Worm (Caenorhabditis elegans): ENCODE data around the gene T09F3.2.

The T09F3.2 gene

ce11 chrII:10402991-10403390 lies 12.0 kb downstream of the T09F3.2 start (continued):
- TF ChIP-seq tra-1 (GFP tag; IDR thresholded peaks at IDR 0.05) (peak; percentile 57; the same call in 1 of the 2 replicates), skn-1 (tag; optimal IDR thresholded peaks at IDR 0.05) (no peak), nhr-48 (tag; optimal IDR thresholded peaks at IDR 0.05) (no peak), ctbp-1 (GFP tag; IDR thresholded peaks at IDR 0.05) (no peak), T20F7.1 (GFP tag; optimal IDR thresholded peaks at IDR 0.05) (no peak), mxl-2 (GFP tag; conservative IDR thresholded peaks at IDR 0.05) (no peak), zip-2 (tag; optimal IDR thresholded peaks at IDR 0.05) (no peak), daf-19 (GFP tag; conservative IDR thresholded peaks at IDR 0.05) (no peak), pha-4 (GFP tag; IDR thresholded peaks at IDR 0.05) (no peak), pha-4 (tag; optimal IDR thresholded peaks at IDR 0.05) (no peak), nhr-6 (tag; optimal IDR thresholded peaks at IDR 0.05) (no peak), dmd-6 (GFP tag; IDR thresholded peaks at IDR 0.05) (peak; percentile 86), pqm-1 (tag; optimal IDR thresholded peaks at IDR 0.05) (peak; percentile 87), set-16 (GFP tag; IDR thresholded peaks at IDR 0.05) (no peak), hmg-1.1 (GFP tag; IDR thresholded peaks at IDR 0.05) (no peak), snpc-4 (tag; optimal IDR thresholded peaks at IDR 0.05) (no peak), unc-62 (GFP tag; optimal IDR thresholded peaks at IDR 0.05 in 1 of 2) (peak in 1 of 2 experiments; percentile 62), unc-62 (tag; optimal IDR thresholded peaks at IDR 0.05) (no peak), madf-5 (GFP tag; IDR thresholded peaks at IDR 0.05) (no peak), attf-4 (tag; optimal IDR thresholded peaks at IDR 0.05) (no peak), jun-1 (tag; optimal IDR thresholded peaks at IDR 0.05) (no peak), dve-1 (tag; optimal IDR thresholded peaks at IDR 0.05; ENCODE audit: insufficient read depth) (peak; percentile 47), nhr-25 (tag; optimal IDR thresholded peaks at IDR 0.05; ENCODE audit: borderline replicate concordance, insufficient read depth) (no peak), mdl-1 (tag; optimal IDR thresholded peaks at IDR 0.05) (no peak), F26F4.8 (GFP tag; conservative IDR thresholded peaks at IDR 0.05) (no peak), nhr-77 (tag; optimal IDR thresholded peaks at IDR 0.05) (no peak), sdz-12 (GFP tag; optimal IDR thresholded peaks at IDR 0.05) (no peak), F10B5.3 (tag; optimal IDR thresholded peaks at IDR 0.05) (no peak), lin-1 (GFP tag; IDR thresholded peaks at IDR 0.05) (no peak; the same call in 1 of the 2 replicates), fos-1 (tag; optimal IDR thresholded peaks at IDR 0.05) (no peak), nhr-102 (tag; optimal IDR thresholded peaks at IDR 0.05) (no peak), php-3 (GFP tag; IDR thresholded peaks at IDR 0.05) (no peak), hlh-30 (tag; optimal IDR thresholded peaks at IDR 0.05; ENCODE audit: insufficient read depth) (no peak)

- TF ChIP-seq saeg-2 (GFP tag; IDR thresholded peaks at IDR 0.05) (no peak), unc-62 (GFP tag; optimal IDR thresholded peaks at IDR 0.05 in 1 of 2) (no peak), unc-62 (tag; optimal IDR thresholded peaks at IDR 0.05) (no peak), Y105C5A.15 (GFP tag; IDR thresholded peaks at IDR 0.05) (no peak), zfp-2 (tag; optimal IDR thresholded peaks at IDR 0.05) (no peak), mxl-2 (GFP tag; conservative IDR thresholded peaks at IDR 0.05) (no peak), ama-1 (optimal IDR thresholded peaks at IDR 0.05) (no peak), nhr-11 (tag; optimal IDR thresholded peaks at IDR 0.05) (no peak), madf-5 (GFP tag; IDR thresholded peaks at IDR 0.05) (no peak)
These were observed 20.0 kb downstream of the T09F3.2 start, which contains the start of gene E04D5.5 for ce11 chrII:10410989-10411388. E04D5.5 (plus strand) TSS chrII:10411289.

ce11 chrII:10416332-10416863 lies 25.4 kb downstream of the T09F3.2 start, which contains the start of gene eif-2A:
eif-2A (plus strand) TSS chrII:10416800.
- peak in 1 of 2 experiments; percentile 12 for TF ChIP-seq unc-62 (GFP tag; optimal IDR thresholded peaks at IDR 0.05 in 1 of 2)
- no peak for TF ChIP-seq unc-62 (tag; optimal IDR thresholded peaks at IDR 0.05)
- peak; percentile 61 for TF ChIP-seq T20F7.1 (GFP tag; optimal IDR thresholded peaks at IDR 0.05)
- TF ChIP-seq F26F4.8 (GFP tag; conservative IDR thresholded peaks at IDR 0.05) = no peak
- peak; percentile 80 for TF ChIP-seq hlh-30 (tag; optimal IDR thresholded peaks at IDR 0.05; ENCODE audit: insufficient read depth)
- TF ChIP-seq mdl-1 (tag; optimal IDR thresholded peaks at IDR 0.05) = no peak
- TF ChIP-seq dpl-1 (GFP tag; optimal IDR thresholded peaks at IDR 0.05) = peak; percentile 32
- TF ChIP-seq unc-130 (GFP tag; optimal IDR thresholded peaks at IDR 0.05) = peak; percentile 0
- TF ChIP-seq lsy-2 (tag; optimal IDR thresholded peaks at IDR 0.05) = peak in 1 of 2 experiments; percentile 93
- no peak for TF ChIP-seq zfp-3 (GFP tag; conservative IDR thresholded peaks at IDR 0.05)
- no peak for TF ChIP-seq fos-1 (tag; optimal IDR thresholded peaks at IDR 0.05)

All from whole organism, L4 larva.